Worm (Caenorhabditis elegans): ENCODE measurements around the gene Y4C6B.7.

DNA sequence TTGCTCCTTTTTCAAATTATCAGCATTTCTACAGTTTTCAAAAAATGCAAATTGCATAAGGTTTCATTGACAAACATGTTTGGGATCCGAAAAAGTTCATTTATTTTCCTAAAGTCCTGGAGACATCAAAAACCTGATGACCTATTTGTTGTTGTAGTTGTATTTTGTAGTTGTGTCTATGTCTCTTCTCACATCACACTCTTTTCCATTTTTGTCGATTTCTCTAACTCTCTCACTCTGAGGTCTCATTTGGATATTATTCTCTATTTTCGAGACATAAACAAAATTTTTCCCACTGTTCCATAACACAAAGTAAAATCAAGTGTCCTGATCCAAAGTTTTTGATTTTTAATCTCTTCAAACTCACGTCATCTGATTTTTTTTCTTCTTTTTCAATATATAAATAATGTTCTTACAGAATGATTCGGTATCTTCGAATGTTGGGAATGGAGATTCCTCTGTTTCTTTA, 34.4 kb downstream of the Y4C6B.7 start, which contains the start of gene slc-46A:
- no peak for TF ChIP-seq hlh-8 (tag; optimal IDR thresholded peaks at IDR 0.05)
- TF ChIP-seq nhr-11 (tag; optimal IDR thresholded peaks at IDR 0.05), result no peak
- TF ChIP-seq pha-2 (tag; optimal IDR thresholded peaks at IDR 0.05), result no peak
- TF ChIP-seq fkh-6 (tag; optimal IDR thresholded peaks at IDR 0.05), result no peak
- no peak for TF ChIP-seq hlh-30 (tag; optimal IDR thresholded peaks at IDR 0.05; ENCODE audit: insufficient read depth)
- no peak for TF ChIP-seq pqm-1 (tag; optimal IDR thresholded peaks at IDR 0.05)

All from whole organism, late embryonic.